Fruit fly (Drosophila melanogaster): ENCODE measurements around the gene CG33630.
A peak's percentile ranks its signal among the peaks of the same experiment; 100 is the strongest.

CG33630 gene

dm6 chr3R:10035765-10036164, 26.7 kb upstream of the CG33630 start (continued):
- TF ChIP-seq rib (GFP tag; IDR thresholded peaks at IDR 0.05): 0 out of 2 replicates have a peak, but pooled peaks have one; percentile 13
- no peak for TF ChIP-seq bowl (GFP tag; IDR thresholded peaks at IDR 0.05)
- peak in 1 of 2 experiments; percentile 59 for TF ChIP-seq Pdp1 (GFP tag; optimal IDR thresholded peaks at IDR 0.05)
- no peak for TF ChIP-seq CG18764 (GFP tag; optimal IDR thresholded peaks at IDR 0.05)
- no peak for TF ChIP-seq Sin3A (optimal IDR thresholded peaks at IDR 0.05)
- TF ChIP-seq CG11398 (GFP tag; optimal IDR thresholded peaks at IDR 0.05): no peak
- no peak for TF ChIP-seq toy (GFP tag; IDR thresholded peaks at IDR 0.05)
- TF ChIP-seq Trl (optimal IDR thresholded peaks at IDR 0.05): no peak
- TF ChIP-seq Trl (GFP tag; optimal IDR thresholded peaks at IDR 0.05): no peak
- peak; percentile 8 for TF ChIP-seq CG7987 (GFP tag; optimal IDR thresholded peaks at IDR 0.05)

DNA sequence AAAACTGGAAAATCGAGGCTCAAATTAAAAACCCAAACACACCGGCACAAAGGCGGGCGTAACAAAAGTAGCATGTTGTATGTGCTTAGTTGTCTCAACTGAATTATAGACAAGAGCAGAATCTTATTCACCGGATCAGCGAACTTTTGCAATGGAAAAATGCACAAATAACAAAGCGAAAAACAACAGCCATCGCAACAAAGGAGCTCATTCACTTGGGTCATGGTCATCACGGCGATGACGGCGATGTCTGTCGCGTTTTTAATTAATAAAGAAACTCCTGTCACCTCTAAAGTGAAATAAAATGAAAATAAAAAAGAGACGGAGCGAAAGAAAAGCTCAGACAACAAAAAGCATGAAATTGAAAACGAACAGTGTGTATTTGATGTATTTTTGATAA, 23.2 kb upstream of the CG33630 start:
- TF ChIP-seq Myb (GFP tag; optimal IDR thresholded peaks at IDR 0.05) (no peak), Doc3 (GFP tag; IDR thresholded peaks at IDR 0.05; ENCODE audit: partially characterized antibody) (no peak), CG15696 (tag; optimal IDR thresholded peaks at IDR 0.05) (no peak), CG10147 (GFP tag; optimal IDR thresholded peaks at IDR 0.05) (no peak), ems (GFP tag; optimal IDR thresholded peaks at IDR 0.05) (no peak), CG10654 (GFP tag; optimal IDR thresholded peaks at IDR 0.05) (no peak), run (tag; optimal IDR thresholded peaks at IDR 0.05) (no peak), sim (GFP tag; IDR thresholded peaks at IDR 0.05) (no peak), gro (GFP tag; optimal IDR thresholded peaks at IDR 0.05) (no peak), CG8089 (GFP tag; optimal IDR thresholded peaks at IDR 0.05) (no peak), so (GFP tag; IDR thresholded peaks at IDR 0.05) (no peak), sna (GFP tag; IDR thresholded peaks at IDR 0.05; ENCODE audit: partially characterized antibody) (no peak)

DNA sequence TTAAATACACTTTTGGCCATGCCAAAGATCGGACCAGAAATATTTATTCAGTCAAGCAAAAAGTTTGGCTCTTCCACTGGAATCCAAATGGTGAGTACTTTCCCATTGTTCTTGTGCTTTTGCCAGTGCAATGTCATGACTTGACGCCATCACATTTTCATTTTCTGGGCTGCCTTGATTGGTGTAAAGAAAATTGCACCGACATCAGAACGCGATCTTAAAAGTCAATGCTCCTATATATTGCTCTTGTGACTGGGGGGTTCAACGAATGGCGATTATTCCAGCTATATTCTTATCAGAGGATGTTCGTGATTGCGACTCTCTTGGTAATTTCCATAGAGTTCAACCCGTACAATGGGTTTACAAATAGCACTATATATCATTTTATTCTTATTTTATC, 21.9 kb upstream of the CG33630 start:
- TF ChIP-seq otp (GFP tag; IDR thresholded peaks at IDR 0.05): no peak

dm6 chr3R:10042024-10042663, 20.3 kb upstream of the CG33630 start:
- TF ChIP-seq CrebB (tag; optimal IDR thresholded peaks at IDR 0.05) (no peak), grn (GFP tag; optimal IDR thresholded peaks at IDR 0.05) (peak; percentile 3), Ravus (GFP tag; IDR thresholded peaks at IDR 0.05) (no peak), crol (GFP tag; IDR thresholded peaks at IDR 0.05) (peak; percentile 80), Bteb2 (GFP tag; optimal IDR thresholded peaks at IDR 0.05) (no peak), CG15073 (GFP tag; optimal IDR thresholded peaks at IDR 0.05) (no peak), nerfin-2 (GFP tag; IDR thresholded peaks at IDR 0.05; ENCODE audit: partially characterized antibody) (peak; percentile 10; the same call in 1 of the 2 replicates), CG3281 (GFP tag; optimal IDR thresholded peaks at IDR 0.05) (no peak), eve (GFP tag; optimal IDR thresholded peaks at IDR 0.05) (no peak), CG14710 (tag; optimal IDR thresholded peaks at IDR 0.05) (no peak), cg (GFP tag; optimal IDR thresholded peaks at IDR 0.05) (peak; percentile 70), tna (GFP tag; IDR thresholded peaks at IDR 0.05; ENCODE audit: partially characterized antibody) (0 out of 2 replicates have a peak, but pooled peaks have one; percentile 10), odd (GFP tag; optimal IDR thresholded peaks at IDR 0.05) (no peak), org-1 (GFP tag; optimal IDR thresholded peaks at IDR 0.05) (no peak), wor (GFP tag; IDR thresholded peaks at IDR 0.05) (no peak), CG3838 (GFP tag; optimal IDR thresholded peaks at IDR 0.05) (no peak), onecut (GFP tag; IDR thresholded peaks at IDR 0.05) (peak; percentile 66), sisA (GFP tag; IDR thresholded peaks at IDR 0.05) (no peak), zfh1 (GFP tag; IDR thresholded peaks at IDR 0.05) (no peak), seq (GFP tag; IDR thresholded peaks at IDR 0.05) (no peak), shn (GFP tag; optimal IDR thresholded peaks at IDR 0.05) (no peak), dmrt11E (tag; optimal IDR thresholded peaks at IDR 0.05) (no peak), CG6272 (GFP tag; IDR thresholded peaks at IDR 0.05) (no peak), CG11695 (GFP tag; IDR thresholded peaks at IDR 0.05) (no peak), Bdp1 (GFP tag; optimal IDR thresholded peaks at IDR 0.05) (no peak), schlank (tag; optimal IDR thresholded peaks at IDR 0.05) (no peak)

Data from whole organism, embryonic.